Worm (Caenorhabditis elegans) whole organism, L2 larva: ENCODE results near the gene cor-1.

Source experiments
- C34F6.9 ChIP-seq: fragments of 150-350 bp; optimal IDR thresholded peaks from 2 replicates; lab custom pipeline; 2014; ENCODE audit warnings: missing biosample characterization, missing genetic modification characterization
- R02D3.7 ChIP-seq: fragments of 150-350 bp; optimal IDR thresholded peaks from 2 replicates; lab custom pipeline; 2014; ENCODE audit warnings: missing biosample characterization, missing genetic modification characterization
- Y55F3AM.14 ChIP-seq: fragments of 200-800 bp; sonication (Bioruptor generic); optimal IDR thresholded peaks from 2 replicates; lab custom pipeline; 2018; ENCODE audit warnings: mild to moderate bottlenecking, missing genetic modification characterization, missing compliant biosample characterization
- ZK546.5 ChIP-seq: sonication (generic microtip); optimal IDR thresholded peaks from 2 replicates; lab custom pipeline; 2017; ENCODE audit warnings: missing biosample characterization, missing genetic modification characterization
- ama-1 ChIP-seq: fragments of 150-350 bp; optimal IDR thresholded peaks from 2 replicates; lab custom pipeline; 2018; ENCODE audit warnings: inconsistent platforms
- blmp-1 ChIP-seq: sonication (generic microtip); optimal IDR thresholded peaks from 2 replicates; lab custom pipeline; 2017; ENCODE audit warnings: missing genetic modification characterization, mild to moderate bottlenecking, missing compliant biosample characterization, antibody characterized with exemption, moderate library complexity; ENCODE audit not compliant: insufficient read depth
- ceh-16 ChIP-seq: fragments of 150-350 bp; optimal IDR thresholded peaks from 2 replicates; lab custom pipeline; 2014; ENCODE audit warnings: missing biosample characterization, missing genetic modification characterization
- ceh-82 ChIP-seq: fragments of 150-350 bp; optimal IDR thresholded peaks from 2 replicates; lab custom pipeline; 2014; ENCODE audit warnings: missing biosample characterization, missing genetic modification characterization
- crh-2 ChIP-seq: sonication (generic microtip); optimal IDR thresholded peaks from 2 replicates; lab custom pipeline; 2017; ENCODE audit warnings: missing biosample characterization, missing genetic modification characterization
- dmd-4 ChIP-seq: sonication (generic microtip); optimal IDR thresholded peaks from 2 replicates; lab custom pipeline; 2017; ENCODE audit warnings: missing biosample characterization, missing genetic modification characterization
- fos-1 ChIP-seq: fragments of 150-350 bp; optimal IDR thresholded peaks from 2 replicates; lab custom pipeline; 2014; ENCODE audit warnings: missing biosample characterization, missing genetic modification characterization
- lin-11 ChIP-seq: fragments of 150-350 bp; sonication (generic microtip); optimal IDR thresholded peaks from 2 replicates; lab custom pipeline; 2014; ENCODE audit warnings: missing biosample characterization, missing genetic modification characterization, inconsistent platforms, mixed read lengths
- lin-13 ChIP-seq: fragments of 150-350 bp; optimal IDR thresholded peaks from 2 replicates; lab custom pipeline; 2014; ENCODE audit warnings: missing biosample characterization, missing genetic modification reagents, missing genetic modification characterization
- mbf-1 ChIP-seq: sonication (generic microtip); optimal IDR thresholded peaks from 2 replicates; lab custom pipeline; 2017; ENCODE audit warnings: missing biosample characterization, missing genetic modification characterization
- mdl-1 ChIP-seq, 2 experiments: fragments of 150-350 bp in 1 of 2; sonication (generic microtip) in 1 of 2; optimal IDR thresholded peaks; 2 replicates each; lab custom pipeline; 2017; ENCODE audit warnings: missing biosample characterization in 2 of 2, missing genetic modification characterization in 2 of 2
- nhr-10 ChIP-seq: sonication (generic microtip); optimal IDR thresholded peaks from 2 replicates; lab custom pipeline; 2017; ENCODE audit warnings: missing biosample characterization, missing genetic modification characterization
- nhr-11 ChIP-seq: fragments of 150-350 bp; optimal IDR thresholded peaks from 2 replicates; lab custom pipeline; 2014; ENCODE audit warnings: missing biosample characterization, missing genetic modification characterization
- nhr-12 ChIP-seq: fragments of 150-350 bp; optimal IDR thresholded peaks from 2 replicates; lab custom pipeline; 2014; ENCODE audit warnings: missing biosample characterization, missing genetic modification characterization
- nhr-129 ChIP-seq: fragments of 150-350 bp; optimal IDR thresholded peaks from 2 replicates; lab custom pipeline; 2014; ENCODE audit warnings: missing biosample characterization, missing genetic modification characterization
- nhr-21 ChIP-seq: fragments of 150-350 bp; optimal IDR thresholded peaks from 2 replicates; lab custom pipeline; 2014; ENCODE audit warnings: missing biosample characterization, missing genetic modification characterization
- nhr-23 ChIP-seq: fragments of 150-350 bp; optimal IDR thresholded peaks from 2 replicates; lab custom pipeline; 2014; ENCODE audit warnings: missing biosample characterization, missing genetic modification reagents, missing genetic modification characterization
- nhr-25 ChIP-seq: fragments of 150-350 bp; sonication (generic microtip); optimal IDR thresholded peaks from 3 replicates; lab custom pipeline; 2014; ENCODE audit warnings: missing biosample characterization, missing genetic modification characterization
- nhr-6 ChIP-seq: fragments of 150-350 bp; optimal IDR thresholded peaks from 2 replicates; lab custom pipeline; 2014; ENCODE audit warnings: missing biosample characterization, missing genetic modification characterization
- nhr-77 ChIP-seq: fragments of 150-350 bp; optimal IDR thresholded peaks from 2 replicates; lab custom pipeline; 2014; ENCODE audit warnings: missing biosample characterization, missing genetic modification characterization
- peb-1 ChIP-seq: fragments of 150-350 bp; optimal IDR thresholded peaks from 2 replicates; lab custom pipeline; 2014; ENCODE audit warnings: missing biosample characterization, missing genetic modification characterization
- skn-1 ChIP-seq: sonication (generic microtip); optimal IDR thresholded peaks from 2 replicates; lab custom pipeline; 2017; ENCODE audit warnings: missing biosample characterization, missing genetic modification characterization
- sma-9 ChIP-seq, 2 experiments: fragments of 150-350 bp in 1 of 2; sonication (generic microtip) in 1 of 2; optimal IDR thresholded peaks; 2 replicates each; lab custom pipeline; 2014 to 2016; ENCODE audit warnings: missing genetic modification characterization in 2 of 2, mild to moderate bottlenecking in 1 of 2, missing biosample characterization in 1 of 2, missing compliant biosample characterization in 1 of 2, missing genetic modification reagents in 1 of 2, moderate library complexity in 1 of 2
- snpc-4 ChIP-seq: fragments of 150-350 bp; optimal IDR thresholded peaks from 2 replicates; lab custom pipeline; 2014; ENCODE audit warnings: missing biosample characterization, missing genetic modification characterization
- unc-55 ChIP-seq: fragments of 150-350 bp; sonication (generic microtip); optimal IDR thresholded peaks from 3 replicates; lab custom pipeline; 2014; ENCODE audit warnings: missing biosample characterization, missing genetic modification reagents, missing genetic modification characterization
- unc-62 ChIP-seq: fragments of 150-350 bp; optimal IDR thresholded peaks from 2 replicates; lab custom pipeline; 2014; ENCODE audit warnings: missing biosample characterization, missing genetic modification reagents, missing genetic modification characterization
- zag-1 ChIP-seq: fragments of 150-350 bp; optimal IDR thresholded peaks from 2 replicates; lab custom pipeline; 2014; ENCODE audit warnings: missing biosample characterization, missing genetic modification characterization
- ztf-11 ChIP-seq: sonication (generic microtip); optimal IDR thresholded peaks from 2 replicates; lab custom pipeline; 2017; ENCODE audit warnings: missing biosample characterization, missing genetic modification characterization
- ztf-4 ChIP-seq: fragments of 150-350 bp; optimal IDR thresholded peaks from 2 replicates; lab custom pipeline; 2014; ENCODE audit warnings: missing biosample characterization, missing genetic modification characterization

Gene cor-1

ce11 chrIII:10233979-10234378 is 14.9 kb upstream of the cor-1 start, which contains the start of gene paml-1:
TSS of gene paml-1 (minus strand) at chrIII:10234079.
- TF ChIP-seq zag-1 (tag; lab: Kevin White, UChicago): no peak
- no peak for TF ChIP-seq nhr-23 (tag; lab: Kevin White, UChicago)
- TF ChIP-seq mdl-1 (tag; optimal IDR thresholded peaks at IDR 0.05; lab: Kevin White, UChicago): no peak
- no peak for TF ChIP-seq lin-13 (GFP tag; lab: Kevin White, UChicago)
- no peak for TF ChIP-seq Y55F3AM.14 (GFP tag; lab: Kevin White, UChicago)
- TF ChIP-seq mbf-1 (tag; lab: Kevin White, UChicago): no peak
- no peak for TF ChIP-seq nhr-10 (tag; lab: Kevin White, UChicago)
- TF ChIP-seq unc-62 (GFP tag; lab: Kevin White, UChicago): no peak
- TF ChIP-seq ZK546.5 (tag; lab: Kevin White, UChicago): no peak
- no peak for TF ChIP-seq ztf-4 (tag; lab: Kevin White, UChicago)
- no peak for TF ChIP-seq snpc-4 (tag; lab: Kevin White, UChicago)
- TF ChIP-seq ama-1: no peak
- no peak for TF ChIP-seq nhr-77 (tag; lab: Kevin White, UChicago)
- TF ChIP-seq R02D3.7 (tag; lab: Kevin White, UChicago): no peak
- TF ChIP-seq ztf-11 (tag; lab: Kevin White, UChicago): no peak
- TF ChIP-seq nhr-12: no peak
- TF ChIP-seq ceh-16 (tag; lab: Kevin White, UChicago): no peak
- TF ChIP-seq unc-55 (GFP tag; lab: Kevin White, UChicago): no peak
- no peak for TF ChIP-seq nhr-25 (tag; lab: Kevin White, UChicago)
- TF ChIP-seq lin-11 (tag; lab: Kevin White, UChicago): no peak

- no peak for TF ChIP-seq nhr-11
- TF ChIP-seq nhr-6 (tag; lab: Kevin White, UChicago): no peak
- TF ChIP-seq C34F6.9 (tag; lab: Kevin White, UChicago): no peak
- no peak for TF ChIP-seq sma-9 (GFP tag; optimal IDR thresholded peaks at IDR 0.05; lab: Kevin White, UChicago)
- no peak for TF ChIP-seq sma-9 (tag; optimal IDR thresholded peaks at IDR 0.05; lab: Kevin White, UChicago)
- peak; percentile 9 for TF ChIP-seq fos-1 (tag; lab: Kevin White, UChicago)
- peak; percentile 11 for TF ChIP-seq nhr-21
- no peak for TF ChIP-seq crh-2 (tag; lab: Kevin White, UChicago)
- TF ChIP-seq dmd-4 (tag; lab: Kevin White, UChicago): no peak
- TF ChIP-seq snpc-4 (tag; lab: Kevin White, UChicago): no peak
Measured at ce11 chrIII:10236291-10236871, 12.5 kb upstream of the cor-1 start.

ce11 chrIII:10238448-10239154 is 10.3 kb upstream of the cor-1 start, which contains the start of gene Y70G10A.3:
TSS of gene Y70G10A.3 (plus strand) at chrIII:10239104.
- TF ChIP-seq nhr-77 (tag; lab: Kevin White, UChicago) (no peak), ama-1 (no peak), C34F6.9 (tag; lab: Kevin White, UChicago) (no peak), blmp-1 (tag; lab: Kevin White, UChicago) (peak; percentile 29), peb-1 (tag; lab: Kevin White, UChicago) (no peak), ceh-82 (tag; lab: Kevin White, UChicago) (no peak)

- no peak for TF ChIP-seq skn-1 (tag; lab: Kevin White, UChicago)
Measured at ce11 chrIII:10240073-10240472, 8.8 kb upstream of the cor-1 start.

ce11 chrIII:10241332-10241829 is 7.5 kb upstream of the cor-1 start:
- TF ChIP-seq nhr-129 (tag; lab: Kevin White, UChicago) (peak; percentile 13), sma-9 (GFP tag; optimal IDR thresholded peaks at IDR 0.05; lab: Kevin White, UChicago) (no peak), sma-9 (tag; optimal IDR thresholded peaks at IDR 0.05; lab: Kevin White, UChicago) (no peak)
